Worm (Caenorhabditis elegans) whole organism, L2 larva: ENCODE measurements around the gene Y17G9A.4.

Experiments used
- C34F6.9 ChIP-seq: fragments of 150-350 bp; optimal IDR thresholded peaks from 2 replicates; lab custom pipeline; 2014; ENCODE audit warnings: missing biosample characterization, missing genetic modification characterization
- F13H6.1 ChIP-seq: sonication (generic microtip); optimal IDR thresholded peaks from 2 replicates; lab custom pipeline; 2016; ENCODE audit warnings: missing genetic modification characterization, missing compliant biosample characterization
- R02D3.7 ChIP-seq: fragments of 150-350 bp; optimal IDR thresholded peaks from 2 replicates; lab custom pipeline; 2014; ENCODE audit warnings: missing biosample characterization, missing genetic modification characterization
- ZK546.5 ChIP-seq: sonication (generic microtip); optimal IDR thresholded peaks from 2 replicates; lab custom pipeline; 2017; ENCODE audit warnings: missing biosample characterization, missing genetic modification characterization
- alr-1 ChIP-seq: fragments of 150-350 bp; optimal IDR thresholded peaks from 2 replicates; lab custom pipeline; 2014; ENCODE audit warnings: missing biosample characterization, missing genetic modification characterization
- aly-2 ChIP-seq: fragments of 150-350 bp; optimal IDR thresholded peaks from 2 replicates; lab custom pipeline; 2014; ENCODE audit warnings: missing biosample characterization, missing genetic modification characterization
- ceh-16 ChIP-seq: fragments of 150-350 bp; optimal IDR thresholded peaks from 2 replicates; lab custom pipeline; 2014; ENCODE audit warnings: missing biosample characterization, missing genetic modification characterization
- ceh-82 ChIP-seq: fragments of 150-350 bp; optimal IDR thresholded peaks from 2 replicates; lab custom pipeline; 2014; ENCODE audit warnings: missing biosample characterization, missing genetic modification characterization
- crh-2 ChIP-seq: sonication (generic microtip); optimal IDR thresholded peaks from 2 replicates; lab custom pipeline; 2017; ENCODE audit warnings: missing biosample characterization, missing genetic modification characterization
- dmd-4 ChIP-seq: sonication (generic microtip); optimal IDR thresholded peaks from 2 replicates; lab custom pipeline; 2017; ENCODE audit warnings: missing biosample characterization, missing genetic modification characterization
- egl-27 ChIP-seq: sonication (generic microtip); optimal IDR thresholded peaks from 3 replicates; lab custom pipeline; 2017; ENCODE audit warnings: missing biosample characterization, missing genetic modification reagents, missing genetic modification characterization
- elt-3 ChIP-seq: sonication (generic microtip); optimal IDR thresholded peaks from 2 replicates; lab custom pipeline; 2017; ENCODE audit warnings: missing biosample characterization, missing genetic modification characterization
- fos-1 ChIP-seq: fragments of 150-350 bp; optimal IDR thresholded peaks from 2 replicates; lab custom pipeline; 2014; ENCODE audit warnings: missing biosample characterization, missing genetic modification characterization
- gmeb-1 ChIP-seq: fragments of 150-350 bp; optimal IDR thresholded peaks from 2 replicates; lab custom pipeline; 2014; ENCODE audit warnings: missing biosample characterization, missing genetic modification characterization
- lin-11 ChIP-seq: fragments of 150-350 bp; sonication (generic microtip); optimal IDR thresholded peaks from 2 replicates; lab custom pipeline; 2014; ENCODE audit warnings: missing biosample characterization, missing genetic modification characterization, inconsistent platforms, mixed read lengths
- lin-13 ChIP-seq: fragments of 150-350 bp; optimal IDR thresholded peaks from 2 replicates; lab custom pipeline; 2014; ENCODE audit warnings: missing biosample characterization, missing genetic modification reagents, missing genetic modification characterization
- lin-39 ChIP-seq: fragments of 150-350 bp; optimal IDR thresholded peaks from 2 replicates; lab custom pipeline; 2014; ENCODE audit warnings: missing biosample characterization, missing genetic modification reagents, missing genetic modification characterization
- lsy-2 ChIP-seq, 2 experiments: fragments of 150-350 bp in 1 of 2; sonication (generic microtip) in 1 of 2; optimal IDR thresholded peaks; 2 replicates each; lab custom pipeline; 2014 to 2017; ENCODE audit warnings: missing biosample characterization in 2 of 2, missing genetic modification characterization in 2 of 2
- mbf-1 ChIP-seq: sonication (generic microtip); optimal IDR thresholded peaks from 2 replicates; lab custom pipeline; 2017; ENCODE audit warnings: missing biosample characterization, missing genetic modification characterization
- nhr-10 ChIP-seq: sonication (generic microtip); optimal IDR thresholded peaks from 2 replicates; lab custom pipeline; 2017; ENCODE audit warnings: missing biosample characterization, missing genetic modification characterization
- nhr-11 ChIP-seq: fragments of 150-350 bp; optimal IDR thresholded peaks from 2 replicates; lab custom pipeline; 2014; ENCODE audit warnings: missing biosample characterization, missing genetic modification characterization
- nhr-12 ChIP-seq: fragments of 150-350 bp; optimal IDR thresholded peaks from 2 replicates; lab custom pipeline; 2014; ENCODE audit warnings: missing biosample characterization, missing genetic modification characterization
- nhr-129 ChIP-seq: fragments of 150-350 bp; optimal IDR thresholded peaks from 2 replicates; lab custom pipeline; 2014; ENCODE audit warnings: missing biosample characterization, missing genetic modification characterization
- nhr-21 ChIP-seq: fragments of 150-350 bp; optimal IDR thresholded peaks from 2 replicates; lab custom pipeline; 2014; ENCODE audit warnings: missing biosample characterization, missing genetic modification characterization
- nhr-23 ChIP-seq: fragments of 150-350 bp; optimal IDR thresholded peaks from 2 replicates; lab custom pipeline; 2014; ENCODE audit warnings: missing biosample characterization, missing genetic modification reagents, missing genetic modification characterization
- nhr-237 ChIP-seq: fragments of 150-350 bp; optimal IDR thresholded peaks from 2 replicates; lab custom pipeline; 2014; ENCODE audit warnings: missing biosample characterization, missing genetic modification characterization
- nhr-25 ChIP-seq: fragments of 150-350 bp; sonication (generic microtip); optimal IDR thresholded peaks from 3 replicates; lab custom pipeline; 2014; ENCODE audit warnings: missing biosample characterization, missing genetic modification characterization
- nhr-77 ChIP-seq: fragments of 150-350 bp; optimal IDR thresholded peaks from 2 replicates; lab custom pipeline; 2014; ENCODE audit warnings: missing biosample characterization, missing genetic modification characterization
- peb-1 ChIP-seq: fragments of 150-350 bp; optimal IDR thresholded peaks from 2 replicates; lab custom pipeline; 2014; ENCODE audit warnings: missing biosample characterization, missing genetic modification characterization
- sem-4 ChIP-seq: fragments of 150-350 bp; optimal IDR thresholded peaks from 2 replicates; lab custom pipeline; 2014; ENCODE audit warnings: missing biosample characterization, missing genetic modification reagents, missing genetic modification characterization
- skn-1 ChIP-seq: sonication (generic microtip); optimal IDR thresholded peaks from 2 replicates; lab custom pipeline; 2017; ENCODE audit warnings: missing biosample characterization, missing genetic modification characterization
- sma-3 ChIP-seq: sonication (generic microtip); optimal IDR thresholded peaks from 2 replicates; lab custom pipeline; 2016; ENCODE audit warnings: missing genetic modification reagents, missing genetic modification characterization, missing compliant biosample characterization
- unc-39 ChIP-seq: fragments of 150-350 bp; optimal IDR thresholded peaks from 2 replicates; lab custom pipeline; 2014; ENCODE audit warnings: missing biosample characterization, missing genetic modification characterization
- unc-55 ChIP-seq: fragments of 150-350 bp; sonication (generic microtip); optimal IDR thresholded peaks from 3 replicates; lab custom pipeline; 2014; ENCODE audit warnings: missing biosample characterization, missing genetic modification reagents, missing genetic modification characterization
- unc-62 ChIP-seq: fragments of 150-350 bp; optimal IDR thresholded peaks from 2 replicates; lab custom pipeline; 2014; ENCODE audit warnings: missing biosample characterization, missing genetic modification reagents, missing genetic modification characterization
- ztf-1 ChIP-seq: fragments of 200-800 bp; sonication (Bioruptor generic); conservative IDR thresholded peaks from 2 replicates; pipeline ENCODE4 v1.3.6; 2022; ENCODE audit warnings: missing genetic modification characterization, missing compliant biosample characterization
- ztf-11 ChIP-seq: sonication (generic microtip); optimal IDR thresholded peaks from 2 replicates; lab custom pipeline; 2017; ENCODE audit warnings: missing biosample characterization, missing genetic modification characterization
- ztf-4 ChIP-seq: fragments of 150-350 bp; optimal IDR thresholded peaks from 2 replicates; lab custom pipeline; 2014; ENCODE audit warnings: missing biosample characterization, missing genetic modification characterization

The Y17G9A.4 gene

ce11 chrIV:4890543-4890942 is 29.2 kb upstream of the Y17G9A.4 start, which contains the start of gene T08B6.9:
T08B6.9 (plus strand) TSS chrIV:4890843.
- no peak for TF ChIP-seq C34F6.9 (tag; lab: Kevin White, UChicago)
- TF ChIP-seq lin-11 (tag; lab: Kevin White, UChicago), result no peak
- no peak for TF ChIP-seq mbf-1 (tag; lab: Kevin White, UChicago)
- TF ChIP-seq F13H6.1 (tag; lab: Kevin White, UChicago), result no peak
- TF ChIP-seq aly-2 (tag; lab: Kevin White, UChicago), result no peak
- TF ChIP-seq lin-13 (GFP tag; lab: Kevin White, UChicago), result no peak
- TF ChIP-seq nhr-21 (tag; lab: Kevin White, UChicago), result no peak
- no peak for TF ChIP-seq lin-39 (tag; lab: Kevin White, UChicago)
- no peak for TF ChIP-seq ZK546.5 (tag; lab: Kevin White, UChicago)
- no peak for TF ChIP-seq ztf-4
- no peak for TF ChIP-seq nhr-10 (tag; lab: Kevin White, UChicago)
- TF ChIP-seq gmeb-1 (tag; lab: Kevin White, UChicago), result no peak
- TF ChIP-seq ceh-82 (tag; lab: Kevin White, UChicago), result no peak
- TF ChIP-seq dmd-4, result no peak
- TF ChIP-seq, all 48 proteins: peak for 0

ce11 chrIV:4889613-4890012 is 28.3 kb upstream of the Y17G9A.4 start, which contains the start of gene sgnh-1:
sgnh-1 (plus strand) TSS chrIV:4889913.
- TF ChIP-seq alr-1 (tag; lab: Kevin White, UChicago), result no peak
- TF ChIP-seq gmeb-1 (tag; lab: Kevin White, UChicago), result no peak
- no peak for TF ChIP-seq nhr-12 (tag; lab: Kevin White, UChicago)
- no peak for TF ChIP-seq dmd-4
- no peak for TF ChIP-seq lsy-2 (tag; optimal IDR thresholded peaks at IDR 0.05; lab: Kevin White, UChicago)
- TF ChIP-seq aly-2 (tag; lab: Kevin White, UChicago), result no peak
- TF ChIP-seq R02D3.7 (tag; lab: Kevin White, UChicago), result no peak

ce11 chrIV:4887258-4887657 is 25.9 kb upstream of the Y17G9A.4 start, which contains the start of gene T08B6.1:
T08B6.1 (minus strand) TSS chrIV:4887358.
- TF ChIP-seq R02D3.7 (tag; lab: Kevin White, UChicago), result no peak
- TF ChIP-seq C34F6.9 (tag; lab: Kevin White, UChicago), result no peak
- TF ChIP-seq ztf-4, result no peak
- no peak for TF ChIP-seq lin-13 (GFP tag; lab: Kevin White, UChicago)
- TF ChIP-seq nhr-77 (tag; lab: Kevin White, UChicago), result no peak
- no peak for TF ChIP-seq lin-39 (tag; lab: Kevin White, UChicago)
- no peak for TF ChIP-seq nhr-11
- no peak for TF ChIP-seq dmd-4
- TF ChIP-seq nhr-237 (tag; lab: Kevin White, UChicago), result no peak
- TF ChIP-seq nhr-25 (tag; lab: Kevin White, UChicago), result no peak
- no peak for TF ChIP-seq sem-4
- TF ChIP-seq egl-27, result no peak
- TF ChIP-seq sma-3, result no peak
- no peak for TF ChIP-seq crh-2
- no peak for TF ChIP-seq ztf-11 (tag; lab: Kevin White, UChicago)
- TF ChIP-seq F13H6.1 (tag; lab: Kevin White, UChicago), result no peak
- no peak for TF ChIP-seq fos-1
- TF ChIP-seq unc-39 (tag; lab: Kevin White, UChicago), result no peak

ce11 chrIV:4885435-4885834 is 24.1 kb upstream of the Y17G9A.4 start:
- TF ChIP-seq sem-4 (no peak), ceh-82 (tag; lab: Kevin White, UChicago) (no peak), dmd-4 (no peak), gmeb-1 (tag; lab: Kevin White, UChicago) (no peak), nhr-129 (no peak), nhr-77 (tag; lab: Kevin White, UChicago) (no peak), nhr-237 (tag; lab: Kevin White, UChicago) (no peak), unc-62 (GFP tag; lab: Kevin White, UChicago) (no peak), ztf-1 (GFP tag; lab: Robert Waterston, UW) (no peak), ztf-11 (tag; lab: Kevin White, UChicago) (no peak), sma-3 (no peak), unc-55 (GFP tag; lab: Kevin White, UChicago) (no peak), alr-1 (tag; lab: Kevin White, UChicago) (no peak), skn-1 (no peak)

ce11 chrIV:4883984-4884383 is 22.6 kb upstream of the Y17G9A.4 start, which contains the start of gene str-166:
str-166 (plus strand) TSS chrIV:4884284.
- no peak for TF ChIP-seq elt-3 (tag; lab: Kevin White, UChicago)
- no peak for TF ChIP-seq sma-3
- no peak for TF ChIP-seq peb-1 (tag; lab: Kevin White, UChicago)
- no peak for TF ChIP-seq nhr-25 (tag; lab: Kevin White, UChicago)
- TF ChIP-seq gmeb-1 (tag; lab: Kevin White, UChicago), result no peak
- TF ChIP-seq nhr-10 (tag; lab: Kevin White, UChicago), result no peak
- no peak for TF ChIP-seq nhr-237 (tag; lab: Kevin White, UChicago)
- no peak for TF ChIP-seq nhr-23 (tag; lab: Kevin White, UChicago)
- TF ChIP-seq nhr-21 (tag; lab: Kevin White, UChicago), result no peak
- no peak for TF ChIP-seq alr-1 (tag; lab: Kevin White, UChicago)
- TF ChIP-seq ztf-4, result no peak
- no peak for TF ChIP-seq ZK546.5 (tag; lab: Kevin White, UChicago)
- TF ChIP-seq skn-1, result no peak
- TF ChIP-seq ceh-16, result no peak
- TF ChIP-seq crh-2, result no peak
- no peak for TF ChIP-seq aly-2 (tag; lab: Kevin White, UChicago)
- TF ChIP-seq sem-4, result no peak
